Worm (Caenorhabditis elegans) whole organism, L3 larva: ENCODE data around the gene Y44F5A.1.

ENCODE experiments used
- R02D3.7 ChIP-seq: fragments of 150-350 bp; optimal IDR thresholded peaks from 2 replicates; lab custom pipeline; 2014; ENCODE audit warnings: missing biosample characterization, missing genetic modification characterization
- ZK546.5 ChIP-seq: sonication (generic microtip); optimal IDR thresholded peaks from 2 replicates; lab custom pipeline; 2017; ENCODE audit warnings: missing biosample characterization, missing genetic modification characterization
- aly-2 ChIP-seq: fragments of 150-350 bp; optimal IDR thresholded peaks from 2 replicates; lab custom pipeline; 2014; ENCODE audit warnings: missing biosample characterization, missing genetic modification characterization
- ama-1 ChIP-seq: fragments of 150-350 bp; optimal IDR thresholded peaks from 2 replicates; lab custom pipeline; 2018
- ceh-16 ChIP-seq: sonication (generic microtip); optimal IDR thresholded peaks from 2 replicates; lab custom pipeline; 2017; ENCODE audit warnings: missing biosample characterization, missing genetic modification characterization
- ceh-28 ChIP-seq: fragments of 150-350 bp; optimal IDR thresholded peaks from 2 replicates; lab custom pipeline; 2014; ENCODE audit warnings: missing biosample characterization, missing genetic modification reagents, missing genetic modification characterization
- ceh-82 ChIP-seq: fragments of 150-350 bp; optimal IDR thresholded peaks from 2 replicates; lab custom pipeline; 2014; ENCODE audit warnings: missing biosample characterization, missing genetic modification characterization
- ceh-9 ChIP-seq: sonication (generic microtip); optimal IDR thresholded peaks from 2 replicates; lab custom pipeline; 2018; ENCODE audit warnings: missing biosample characterization, missing genetic modification characterization
- daf-12 ChIP-seq: fragments of 150-350 bp; optimal IDR thresholded peaks from 2 replicates; lab custom pipeline; 2014; ENCODE audit warnings: missing biosample characterization, missing genetic modification reagents, missing genetic modification characterization
- egl-27 ChIP-seq: sonication (generic microtip); optimal IDR thresholded peaks from 4 replicates; lab custom pipeline; 2017; ENCODE audit warnings: missing biosample characterization, missing genetic modification reagents, missing genetic modification characterization
- egl-5 ChIP-seq: fragments of 150-350 bp; optimal IDR thresholded peaks from 2 replicates; lab custom pipeline; 2017; ENCODE audit warnings: missing biosample characterization, missing genetic modification reagents, missing genetic modification characterization, inconsistent platforms
- elt-1 ChIP-seq: fragments of 150-350 bp; optimal IDR thresholded peaks from 2 replicates; lab custom pipeline; 2014; ENCODE audit warnings: missing biosample characterization, missing genetic modification characterization
- elt-2 ChIP-seq: sonication (generic microtip); optimal IDR thresholded peaks from 2 replicates; lab custom pipeline; 2016; ENCODE audit warnings: missing genetic modification reagents, mild to moderate bottlenecking, missing genetic modification characterization, missing compliant biosample characterization
- elt-3 ChIP-seq, 3 experiments: fragments of 150-350 bp in 1 of 3; sonication (generic microtip) in 2 of 3; optimal IDR thresholded peaks; 2 replicates in 2 of 3; 4 replicates in 1 of 3; lab custom pipeline; 2014 to 2017; ENCODE audit warnings: missing biosample characterization in 3 of 3, missing genetic modification characterization in 3 of 3
- eor-1 ChIP-seq, 2 experiments: fragments of 150-350 bp; optimal IDR thresholded peaks; 2 replicates each; lab custom pipeline; 2014 to 2018; ENCODE audit warnings: missing biosample characterization in 2 of 2, missing genetic modification characterization in 2 of 2
- fkh-10 ChIP-seq: sonication (generic microtip); optimal IDR thresholded peaks from 2 replicates; lab custom pipeline; 2017; ENCODE audit warnings: missing biosample characterization, missing genetic modification reagents, missing genetic modification characterization
- fkh-2 ChIP-seq: fragments of 150-350 bp; optimal IDR thresholded peaks from 2 replicates; lab custom pipeline; 2014; ENCODE audit warnings: missing biosample characterization, missing genetic modification reagents, missing genetic modification characterization
- fos-1 ChIP-seq: fragments of 150-350 bp; optimal IDR thresholded peaks from 2 replicates; lab custom pipeline; 2014; ENCODE audit warnings: missing biosample characterization, missing genetic modification characterization
- hmg-11 ChIP-seq: sonication (generic microtip); optimal IDR thresholded peaks from 2 replicates; lab custom pipeline; 2016; ENCODE audit warnings: missing genetic modification characterization, missing compliant biosample characterization
- jun-1 ChIP-seq: fragments of 150-350 bp; optimal IDR thresholded peaks from 2 replicates; lab custom pipeline; 2014; ENCODE audit warnings: missing biosample characterization, missing genetic modification reagents, missing genetic modification characterization
- lin-15B ChIP-seq: fragments of 150-350 bp; optimal IDR thresholded peaks from 2 replicates; lab custom pipeline; 2014; ENCODE audit warnings: missing biosample characterization, missing genetic modification characterization
- lin-39 ChIP-seq: fragments of 150-350 bp; optimal IDR thresholded peaks from 2 replicates; lab custom pipeline; 2018; ENCODE audit warnings: missing biosample characterization, missing genetic modification reagents, missing genetic modification characterization
- lsy-12 ChIP-seq: sonication (generic microtip); optimal IDR thresholded peaks from 2 replicates; lab custom pipeline; 2016; ENCODE audit warnings: mild to moderate bottlenecking, missing genetic modification characterization, missing compliant biosample characterization
- mdl-1 ChIP-seq: fragments of 150-350 bp; optimal IDR thresholded peaks from 2 replicates; lab custom pipeline; 2014; ENCODE audit warnings: missing biosample characterization, missing genetic modification characterization
- nfya-1 ChIP-seq: sonication (generic microtip); optimal IDR thresholded peaks from 2 replicates; lab custom pipeline; 2017; ENCODE audit warnings: missing genetic modification characterization, mild to moderate bottlenecking, missing compliant biosample characterization, antibody characterized with exemption, moderate library complexity; ENCODE audit not compliant: insufficient read depth
- nhr-11 ChIP-seq: fragments of 150-350 bp; optimal IDR thresholded peaks from 2 replicates; lab custom pipeline; 2014; ENCODE audit warnings: missing biosample characterization, missing genetic modification characterization
- nhr-12 ChIP-seq: fragments of 150-350 bp; optimal IDR thresholded peaks from 2 replicates; lab custom pipeline; 2014; ENCODE audit warnings: missing biosample characterization, missing genetic modification characterization
- nhr-23 ChIP-seq: fragments of 150-350 bp; optimal IDR thresholded peaks from 2 replicates; lab custom pipeline; 2014; ENCODE audit warnings: missing biosample characterization, missing genetic modification reagents, missing genetic modification characterization
- nhr-237 ChIP-seq: fragments of 150-350 bp; optimal IDR thresholded peaks from 2 replicates; lab custom pipeline; 2014; ENCODE audit warnings: missing biosample characterization, missing genetic modification characterization
- nhr-25 ChIP-seq: sonication (generic microtip); optimal IDR thresholded peaks from 2 replicates; lab custom pipeline; 2017; ENCODE audit warnings: missing biosample characterization, missing genetic modification characterization
- nhr-28 ChIP-seq: fragments of 150-350 bp; optimal IDR thresholded peaks from 2 replicates; lab custom pipeline; 2014; ENCODE audit warnings: missing biosample characterization, missing genetic modification characterization
- nhr-43 ChIP-seq: sonication (generic microtip); optimal IDR thresholded peaks from 2 replicates; lab custom pipeline; 2016; ENCODE audit warnings: mild to moderate bottlenecking, missing genetic modification characterization, missing compliant biosample characterization; ENCODE audit not compliant: poor library complexity, severe bottlenecking
- nhr-67 ChIP-seq: fragments of 150-350 bp; optimal IDR thresholded peaks from 2 replicates; lab custom pipeline; 2014; ENCODE audit warnings: missing biosample characterization, missing genetic modification characterization
- nhr-76 ChIP-seq: fragments of 150-350 bp; sonication (generic microtip); optimal IDR thresholded peaks from 5 replicates; lab custom pipeline; 2014; ENCODE audit warnings: missing biosample characterization, missing genetic modification characterization
- nhr-77 ChIP-seq: fragments of 150-350 bp; optimal IDR thresholded peaks from 2 replicates; lab custom pipeline; 2014; ENCODE audit warnings: missing biosample characterization, missing genetic modification characterization
- pha-4 ChIP-seq: fragments of 150-350 bp; optimal IDR thresholded peaks from 2 replicates; lab custom pipeline; 2014; ENCODE audit warnings: missing biosample characterization, missing genetic modification reagents, missing genetic modification characterization
- pqm-1 ChIP-seq: fragments of 150-350 bp; optimal IDR thresholded peaks from 2 replicates; lab custom pipeline; 2017; ENCODE audit warnings: missing biosample characterization, missing genetic modification characterization, inconsistent platforms
- sea-2 ChIP-seq: fragments of 150-350 bp; sonication (generic microtip); optimal IDR thresholded peaks from 4 replicates; lab custom pipeline; 2014; ENCODE audit warnings: missing biosample characterization, missing genetic modification reagents, missing genetic modification characterization
- skn-1 ChIP-seq: fragments of 150-350 bp; optimal IDR thresholded peaks from 2 replicates; lab custom pipeline; 2014; ENCODE audit warnings: missing biosample characterization, missing genetic modification characterization
- snpc-4 ChIP-seq: fragments of 150-350 bp; optimal IDR thresholded peaks from 2 replicates; lab custom pipeline; 2014; ENCODE audit warnings: missing biosample characterization, missing genetic modification characterization
- tbx-2 ChIP-seq: sonication (generic microtip); optimal IDR thresholded peaks from 2 replicates; lab custom pipeline; 2016; ENCODE audit warnings: mild to moderate bottlenecking, missing genetic modification characterization, missing compliant biosample characterization
- unc-39 ChIP-seq: sonication (generic microtip); optimal IDR thresholded peaks from 4 replicates; lab custom pipeline; 2017; ENCODE audit warnings: missing biosample characterization, missing genetic modification characterization
- unc-62 ChIP-seq: fragments of 150-350 bp; sonication (generic microtip); optimal IDR thresholded peaks from 4 replicates; lab custom pipeline; 2014; ENCODE audit warnings: missing biosample characterization, missing genetic modification reagents, missing genetic modification characterization
- zag-1 ChIP-seq: fragments of 150-350 bp; optimal IDR thresholded peaks from 2 replicates; lab custom pipeline; 2014; ENCODE audit warnings: missing biosample characterization, missing genetic modification characterization
- ztf-11 ChIP-seq: fragments of 150-350 bp; optimal IDR thresholded peaks from 2 replicates; lab custom pipeline; 2014; ENCODE audit warnings: missing biosample characterization, missing genetic modification characterization
- ztf-4 ChIP-seq: fragments of 150-350 bp; optimal IDR thresholded peaks from 2 replicates; lab custom pipeline; 2014; ENCODE audit warnings: missing biosample characterization, missing genetic modification characterization

The Y44F5A.1 gene

ce11 chrIII:4196301-4196987, 51.0 kb downstream of the Y44F5A.1 start (continued):
- TF ChIP-seq zag-1 (tag; lab: Kevin White, UChicago) (no peak), fkh-2 (no peak), ceh-82 (tag; lab: Kevin White, UChicago) (no peak), R02D3.7 (peak; percentile 22), unc-62 (GFP tag; lab: Kevin White, UChicago) (no peak), nhr-67 (tag; lab: Kevin White, UChicago) (no peak), fos-1 (tag; lab: Kevin White, UChicago) (no peak), unc-39 (tag; lab: Kevin White, UChicago) (no peak), pqm-1 (tag; lab: Kevin White, UChicago) (no peak), elt-3 (tag; optimal IDR thresholded peaks at IDR 0.05; lab: Kevin White, UChicago) (no peak), fkh-10 (peak; percentile 6), elt-1 (tag; lab: Kevin White, UChicago) (no peak), tbx-2 (tag; lab: Kevin White, UChicago) (no peak), lin-15B (peak; percentile 75), egl-5 (tag; lab: Kevin White, UChicago) (peak; percentile 20), nhr-237 (no peak), ceh-28 (tag; lab: Kevin White, UChicago) (no peak), ztf-11 (tag; lab: Kevin White, UChicago) (no peak), nhr-43 (no peak), sea-2 (GFP tag; lab: Kevin White, UChicago) (no peak), egl-27 (tag; lab: Kevin White, UChicago) (no peak), aly-2 (no peak), nhr-12 (tag; lab: Kevin White, UChicago) (no peak), elt-2 (tag; lab: Kevin White, UChicago) (no peak)
- TF ChIP-seq, all 47 proteins: peak for 11

- TF ChIP-seq ceh-16 (tag; lab: Kevin White, UChicago) (no peak), tbx-2 (tag; lab: Kevin White, UChicago) (peak; percentile 87), snpc-4 (tag; lab: Kevin White, UChicago) (no peak), nhr-28 (tag; lab: Kevin White, UChicago) (no peak), ama-1 (peak; percentile 95), ceh-28 (tag; lab: Kevin White, UChicago) (peak; percentile 56), nhr-12 (tag; lab: Kevin White, UChicago) (no peak), pha-4 (peak; percentile 36), nhr-77 (tag; lab: Kevin White, UChicago) (peak; percentile 46), lin-39 (tag; lab: Kevin White, UChicago) (no peak), ztf-4 (tag; lab: Kevin White, UChicago) (peak; percentile 60), sea-2 (GFP tag; lab: Kevin White, UChicago) (no peak), ceh-9 (tag; lab: Kevin White, UChicago) (no peak), fkh-10 (no peak), nfya-1 (tag; lab: Kevin White, UChicago) (peak; percentile 56), egl-27 (tag; lab: Kevin White, UChicago) (no peak), unc-39 (tag; lab: Kevin White, UChicago) (no peak), jun-1 (tag; lab: Kevin White, UChicago) (peak; percentile 34), R02D3.7 (peak; percentile 31), nhr-23 (tag; lab: Kevin White, UChicago) (peak; percentile 60), nhr-237 (no peak), lin-15B (no peak), elt-2 (tag; lab: Kevin White, UChicago) (peak; percentile 58), mdl-1 (tag; lab: Kevin White, UChicago) (no peak), pqm-1 (tag; lab: Kevin White, UChicago) (peak; percentile 30), fkh-2 (no peak), nhr-67 (tag; lab: Kevin White, UChicago) (no peak), nhr-43 (peak; percentile 84), nhr-76 (no peak), ZK546.5 (tag; lab: Kevin White, UChicago) (no peak), nhr-11 (no peak), eor-1 (tag; optimal IDR thresholded peaks at IDR 0.05; lab: Kevin White, UChicago) (no peak), daf-12 (peak; percentile 49), zag-1 (tag; lab: Kevin White, UChicago) (no peak), ztf-11 (tag; lab: Kevin White, UChicago) (no peak), lsy-12 (peak; percentile 74), aly-2 (peak; percentile 33), skn-1 (tag; lab: Kevin White, UChicago) (no peak), unc-62 (GFP tag; lab: Kevin White, UChicago) (no peak), nhr-25 (tag; lab: Kevin White, UChicago) (peak; percentile 38), fos-1 (tag; lab: Kevin White, UChicago) (no peak), ceh-82 (tag; lab: Kevin White, UChicago) (peak; percentile 46), hmg-11 (tag; lab: Kevin White, UChicago) (peak; percentile 47), elt-1 (tag; lab: Kevin White, UChicago) (no peak), elt-3 (tag; optimal IDR thresholded peaks at IDR 0.05; lab: Kevin White, UChicago) (no peak)
Measured at ce11 chrIII:4195306-4196008, 52.0 kb downstream of the Y44F5A.1 start.
